Fruit fly (Drosophila melanogaster): Measurements from ENCODE around the gene CG43998.

- TF ChIP-seq Ets96B (tag; optimal IDR thresholded peaks at IDR 0.05) = peak; percentile 91
- TF ChIP-seq fkh (GFP tag; optimal IDR thresholded peaks at IDR 0.05) = no peak
- peak; percentile 77 for TF ChIP-seq CG11902 (GFP tag; optimal IDR thresholded peaks at IDR 0.05)
- TF ChIP-seq CG34406 (GFP tag; optimal IDR thresholded peaks at IDR 0.05) = peak; percentile 86
- TF ChIP-seq CG6854 (GFP tag; optimal IDR thresholded peaks at IDR 0.05) = peak; percentile 50
Observed at dm6 chr3R:23915967-23916366, 12.8 kb downstream of the CG43998 start.

All from whole organism, prepupa.